Worm (Caenorhabditis elegans): ENCODE results near the gene ZK355.2.

DNA sequence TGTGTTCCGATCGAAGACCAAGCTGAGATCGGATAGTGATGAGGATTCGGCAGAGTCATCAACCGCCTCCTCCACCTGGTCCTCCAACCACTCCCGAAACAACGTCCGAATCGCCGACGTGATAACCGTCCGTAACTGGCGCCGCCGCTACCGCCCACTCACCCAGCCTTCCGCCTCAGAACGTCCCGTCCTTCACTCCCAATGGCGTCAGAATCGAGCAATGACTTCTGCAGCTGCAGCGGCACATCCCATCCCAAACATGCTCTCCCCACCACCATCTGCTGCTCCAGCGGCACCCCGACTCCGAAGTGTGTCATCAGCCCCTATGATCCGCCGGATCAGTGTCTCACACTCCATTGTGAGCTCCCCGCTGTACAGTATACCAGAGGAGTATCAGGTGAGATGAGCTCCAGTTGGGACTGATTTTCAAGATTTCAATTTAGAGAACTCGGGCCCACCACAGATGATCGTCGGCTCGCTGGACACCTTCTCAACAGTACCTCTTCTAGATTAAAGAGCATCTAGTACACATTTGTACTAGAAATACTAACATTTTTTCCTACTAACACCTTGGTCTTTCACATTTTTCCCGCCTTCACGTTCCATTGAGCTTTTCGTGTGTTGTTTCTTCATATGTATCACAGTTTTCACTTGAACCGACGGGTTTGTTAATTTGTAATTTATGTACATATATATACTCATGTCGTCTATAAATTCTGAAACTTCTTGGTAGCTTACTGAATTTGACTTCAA is 2.3 kb downstream of the ZK355.2 start:
- TF ChIP-seq Y79H2A.3 (GFP tag; conservative IDR thresholded peaks at IDR 0.05) (no peak), K12H6.12 (tag; optimal IDR thresholded peaks at IDR 0.05) (no peak), snpc-4 (GFP tag; optimal IDR thresholded peaks at IDR 0.05) (no peak), snpc-4 (tag; optimal IDR thresholded peaks at IDR 0.05) (no peak), aptf-2 (GFP tag; conservative IDR thresholded peaks at IDR 0.05) (no peak), dpl-1 (GFP tag; optimal IDR thresholded peaks at IDR 0.05) (no peak), dox-1 (GFP tag; IDR thresholded peaks at IDR 0.05) (no peak), hmg-1.2 (GFP tag; IDR thresholded peaks at IDR 0.05) (no peak), C17E4.6 (GFP tag; IDR thresholded peaks at IDR 0.05) (no peak), D2030.7 (GFP tag; IDR thresholded peaks at IDR 0.05) (no peak), tbx-9 (tag; optimal IDR thresholded peaks at IDR 0.05; ENCODE audit: borderline replicate concordance) (no peak), egl-18 (GFP tag; IDR thresholded peaks at IDR 0.05) (no peak), aptf-3 (GFP tag; IDR thresholded peaks at IDR 0.05) (0 out of 2 replicates have a peak, but pooled peaks have one; percentile 7), ama-1 (optimal IDR thresholded peaks at IDR 0.05) (no peak), ama-1 (GFP tag; optimal IDR thresholded peaks at IDR 0.05) (no peak), nhr-90 (tag; optimal IDR thresholded peaks at IDR 0.05) (no peak)
